Worm (Caenorhabditis elegans) whole organism, L1 larva: ENCODE data around the gene ZK1307.7.

Source experiments
- F16B12.6 ChIP-seq: fragments of 150-350 bp; optimal IDR thresholded peaks from 2 replicates; lab custom pipeline; 2014; ENCODE audit warnings: missing biosample characterization, missing genetic modification characterization
- fkh-10 ChIP-seq: sonication (generic microtip); optimal IDR thresholded peaks from 2 replicates; lab custom pipeline; 2017; ENCODE audit warnings: missing biosample characterization, missing genetic modification reagents, missing genetic modification characterization
- nhr-12 ChIP-seq: sonication (generic microtip); optimal IDR thresholded peaks from 2 replicates; lab custom pipeline; 2017; ENCODE audit warnings: missing biosample characterization, missing genetic modification characterization
- unc-130 ChIP-seq: fragments of 150-350 bp; optimal IDR thresholded peaks from 2 replicates; lab custom pipeline; 2017; ENCODE audit warnings: missing biosample characterization, missing genetic modification characterization, inconsistent platforms
- unc-62 ChIP-seq: fragments of 150-350 bp; optimal IDR thresholded peaks from 2 replicates; lab custom pipeline; 2014; ENCODE audit warnings: missing biosample characterization, missing genetic modification reagents, missing genetic modification characterization

ce11 chrII:9592737-9593136 lies 43.7 kb upstream of the ZK1307.7 start, which contains the start of gene parp-2:
- TF ChIP-seq nhr-12 (tag; lab: Kevin White, UChicago) (no peak), F16B12.6 (no peak), unc-62 (GFP tag; lab: Kevin White, UChicago) (no peak), fkh-10 (GFP tag; lab: Kevin White, UChicago) (no peak), unc-130 (tag; lab: Kevin White, UChicago) (no peak)
